Worm (Caenorhabditis elegans): Measurements from ENCODE around the gene lido-6.

DNA sequence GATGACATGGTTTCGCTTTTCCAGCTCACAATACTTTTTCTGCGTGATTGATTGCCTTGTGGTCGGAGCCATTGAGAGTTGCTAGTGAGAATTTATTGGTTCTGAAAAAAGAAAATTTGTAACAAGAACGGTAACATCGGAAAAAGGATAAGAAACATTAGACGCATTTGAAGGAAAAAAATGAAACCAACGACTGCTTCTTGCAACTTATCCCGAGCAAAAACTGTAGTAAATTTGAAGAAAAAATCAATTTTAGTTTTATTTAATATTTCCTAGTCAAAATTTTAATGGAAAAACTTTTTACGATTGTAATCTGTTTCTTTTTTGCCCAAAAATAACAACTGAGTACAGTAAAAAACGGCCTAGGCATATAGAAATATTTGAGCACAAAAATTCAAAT, 7.3 kb downstream of the lido-6 start, which contains the start of gene lido-4:
- TF ChIP-seq ama-1 (optimal IDR thresholded peaks at IDR 0.05) (no peak), dmd-4 (tag; optimal IDR thresholded peaks at IDR 0.05) (no peak), alr-1 (tag; optimal IDR thresholded peaks at IDR 0.05) (no peak), nhr-21 (tag; optimal IDR thresholded peaks at IDR 0.05) (no peak), nhr-6 (tag; optimal IDR thresholded peaks at IDR 0.05) (no peak), R02D3.7 (tag; optimal IDR thresholded peaks at IDR 0.05) (no peak), blmp-1 (tag; optimal IDR thresholded peaks at IDR 0.05; ENCODE audit: insufficient read depth) (no peak), ztf-4 (tag; optimal IDR thresholded peaks at IDR 0.05) (no peak), elt-1 (tag; optimal IDR thresholded peaks at IDR 0.05) (no peak), lin-11 (tag; optimal IDR thresholded peaks at IDR 0.05) (no peak), elt-3 (tag; optimal IDR thresholded peaks at IDR 0.05) (no peak), nhr-77 (tag; optimal IDR thresholded peaks at IDR 0.05) (no peak), ztf-11 (tag; optimal IDR thresholded peaks at IDR 0.05) (no peak)

Measured in whole organism, L2 larva.